4 worm cellular contexts compared by ENCODE assay signal in genomic region chrII:3816251-3816849, ce11.
TF ChIP-seq lines count a peak whose summit lies in the region.
"Not testable (repeated sequence)": the region's sequence is repeated elsewhere in the genome, so short reads cannot be mapped to it uniquely, and the experiment has no call there.

Gene fbxa-24, plus strand, starts transcription at chrII:3816526.

TF ChIP-seq in whole organism, L1 larva, 84 proteins besides CTCF, POLR2A, EP300 and RAD21:
- TF ChIP-seq tbx-2 (tag; optimal IDR thresholded peaks at IDR 0.05; lab: Kevin White, UChicago) (peak; percentile 31), nhr-19 (GFP tag; conservative IDR thresholded peaks at IDR 0.05; lab: Robert Waterston, UW) (peak; percentile 58), fkh-8 (tag; optimal IDR thresholded peaks at IDR 0.05; lab: Kevin White, UChicago) (peak; percentile 72), dpl-1 (GFP tag; optimal IDR thresholded peaks at IDR 0.05; lab: Kevin White, UChicago) (peak in 1 of 3 experiments; percentile 34), egl-13 (tag; optimal IDR thresholded peaks at IDR 0.05; lab: Kevin White, UChicago) (peak; percentile 6), nhr-47 (tag; optimal IDR thresholded peaks at IDR 0.05; lab: Kevin White, UChicago) (peak; percentile 37), lin-35 (GFP tag; optimal IDR thresholded peaks at IDR 0.05; lab: Kevin White, UChicago) (peak in 1 of 2 experiments; percentile 6), mep-1 (tag; optimal IDR thresholded peaks at IDR 0.05; lab: Kevin White, UChicago) (peak; percentile 38), lsy-2 (tag; optimal IDR thresholded peaks at IDR 0.05; lab: Kevin White, UChicago) (peak; percentile 30 to 46), nhr-85 (tag; lab: Kevin White, UChicago) (peak; percentile 65), snu-23 (GFP tag; optimal IDR thresholded peaks at IDR 0.05; lab: Kevin White, UChicago) (peak; percentile 30), rnt-1 (tag; optimal IDR thresholded peaks at IDR 0.05; lab: Kevin White, UChicago) (peak; percentile 7), nhr-71 (tag; optimal IDR thresholded peaks at IDR 0.05; lab: Kevin White, UChicago) (peak; percentile 57), dsc-1 (tag; optimal IDR thresholded peaks at IDR 0.05; lab: Kevin White, UChicago) (peak; percentile 9), isw-1 (GFP tag; IDR thresholded peaks at IDR 0.05; lab: Robert Waterston, UW) (peak; percentile 27), F16B12.6 (tag; optimal IDR thresholded peaks at IDR 0.05; lab: Kevin White, UChicago) (peak; percentile 6), efl-1 (optimal IDR thresholded peaks at IDR 0.05; lab: Kevin White, UChicago) (peak; percentile 41 to 55), efl-1 (GFP tag; optimal IDR thresholded peaks at IDR 0.05 in 1 of 2; lab: Kevin White, UChicago) (peak; percentile 22 to 50), xbp-1 (tag; optimal IDR thresholded peaks at IDR 0.05; lab: Kevin White, UChicago) (peak; percentile 4), lin-14 (GFP tag; optimal IDR thresholded peaks at IDR 0.05; lab: Kevin White, UChicago) (peak; percentile 77), swsn-7 (tag; optimal IDR thresholded peaks at IDR 0.05; lab: Kevin White, UChicago) (peak; percentile 33), unc-86 (tag; optimal IDR thresholded peaks at IDR 0.05; lab: Kevin White, UChicago) (peak; percentile 23), nhr-20 (tag; optimal IDR thresholded peaks at IDR 0.05; lab: Kevin White, UChicago) (peak; percentile 34)

TF ChIP-seq in whole organism, L2 larva, 48 proteins besides CTCF, POLR2A, EP300 and RAD21:
- TF ChIP-seq nhr-129 (tag; optimal IDR thresholded peaks at IDR 0.05; lab: Kevin White, UChicago) (peak; percentile 5), lsy-2 (tag; optimal IDR thresholded peaks at IDR 0.05; lab: Kevin White, UChicago) (peak in 1 of 2 experiments; percentile 42)

TF ChIP-seq in whole organism, L4 larva, 104 proteins besides CTCF, POLR2A, EP300 and RAD21:
- TF ChIP-seq aha-1 (tag; lab: Kevin White, UChicago) (peak; percentile 98), hmg-1.1 (GFP tag; IDR thresholded peaks at IDR 0.05; lab: Robert Waterston, UW) (0 out of 2 replicates have a peak, but pooled peaks have one; percentile 17), mxl-3 (GFP tag; optimal IDR thresholded peaks at IDR 0.05; lab: Kevin White, UChicago) (peak; percentile 7), egl-43 (GFP tag; IDR thresholded peaks at IDR 0.05; lab: Robert Waterston, UW) (0 out of 2 replicates have a peak, but pooled peaks have one; percentile 26), set-16 (GFP tag; IDR thresholded peaks at IDR 0.05; lab: Robert Waterston, UW) (peak; percentile 32; the same call in 1 of the 2 replicates)

TF ChIP-seq in whole organism, young adult, 124 proteins besides CTCF, POLR2A, EP300 and RAD21:
- peak; percentile 29; the same call in 1 of the 2 replicates for TF ChIP-seq C06A6.2 (GFP tag; conservative IDR thresholded peaks at IDR 0.05; lab: Robert Waterston, UW)
- peak; percentile 35; the same call in 1 of the 2 replicates for TF ChIP-seq pbrm-1 (GFP tag; IDR thresholded peaks at IDR 0.05; lab: Robert Waterston, UW)
- TF ChIP-seq cebp-1 (GFP tag; IDR thresholded peaks at IDR 0.05; lab: Robert Waterston, UW), result not testable (repeated sequence)
- peak; percentile 12 for TF ChIP-seq cebp-1 (tag; optimal IDR thresholded peaks at IDR 0.05; lab: Kevin White, UChicago)
- 0 out of 2 replicates have a peak, but pooled peaks have one; percentile 31 for TF ChIP-seq K11D2.4 (GFP tag; IDR thresholded peaks at IDR 0.05; lab: Robert Waterston, UW)
- TF ChIP-seq let-526 (GFP tag; IDR thresholded peaks at IDR 0.05; lab: Robert Waterston, UW), result 0 out of 2 replicates have a peak, but pooled peaks have one; percentile 25
- peak; percentile 54 for TF ChIP-seq ceh-27 (GFP tag; optimal IDR thresholded peaks at IDR 0.05; lab: Kevin White, UChicago)
- TF ChIP-seq mcd-1 (GFP tag; IDR thresholded peaks at IDR 0.05; lab: Robert Waterston, UW), result peak; percentile 55
- TF ChIP-seq zfh-2 (GFP tag; conservative IDR thresholded peaks at IDR 0.05; lab: Robert Waterston, UW), result 0 out of 2 replicates have a peak, but pooled peaks have one; percentile 20
